Fruit fly (Drosophila melanogaster) S2 (cell line): Measurements from ENCODE around the gene nuf.

Source experiments
- CG8478 ChIP-seq: fragments of >200 bp; optimal IDR thresholded peaks from 2 replicates; lab custom pipeline; 2018
- CTCF ChIP-seq, 2 experiments: fragments of >200 bp; optimal IDR thresholded peaks; 2 replicates each; lab custom pipeline; 2018

- TF ChIP-seq CG8478 (lab: Kevin White, UChicago), result no peak
- no peak for TF ChIP-seq CTCF (optimal IDR thresholded peaks at IDR 0.05; lab: Kevin White, UChicago)
Measured at dm6 chr3L:14202318-14202717, 11.6 kb downstream of the nuf start.
